Fruit fly (Drosophila melanogaster) whole organism, prepupa: Measurements from ENCODE around the gene CG2540.

ENCODE experiments used
- CG10631 ChIP-seq: fragments of 200-800 bp; sonication (Bioruptor generic); optimal IDR thresholded peaks from 2 replicates; lab custom pipeline; 2016; ENCODE audit warnings: missing biosample characterization, missing genetic modification characterization
- CG11294 ChIP-seq: fragments of 200-800 bp; sonication (Bioruptor generic); IDR thresholded peaks from 2 replicates; pipeline ENCODE4 v1.3.6; 2022; ENCODE audit warnings: missing biosample characterization, missing genetic modification characterization
- CG11902 ChIP-seq: fragments of 200-800 bp; sonication (Bioruptor generic); optimal IDR thresholded peaks from 3 replicates; lab custom pipeline; 2016; ENCODE audit warnings: missing biosample characterization, missing genetic modification characterization
- CG3032 ChIP-seq: fragments of 200-800 bp; optimal IDR thresholded peaks from 2 replicates; lab custom pipeline; 2019; ENCODE audit warnings: missing biosample characterization, mild to moderate bottlenecking, missing genetic modification characterization, moderate library complexity
- CG31627 ChIP-seq: fragments of 200-800 bp; sonication (Bioruptor generic); optimal IDR thresholded peaks from 3 replicates; lab custom pipeline; 2016; ENCODE audit warnings: missing biosample characterization, missing genetic modification characterization
- CG32006 ChIP-seq: fragments of 200-800 bp; sonication (Bioruptor generic); optimal IDR thresholded peaks from 3 replicates; lab custom pipeline; 2017; ENCODE audit warnings: missing biosample characterization, mild to moderate bottlenecking, missing genetic modification characterization
- CG34406 ChIP-seq: fragments of 200-800 bp; sonication (Bioruptor generic); optimal IDR thresholded peaks from 3 replicates; lab custom pipeline; 2016; ENCODE audit warnings: missing biosample characterization, missing genetic modification characterization
- CG6163 ChIP-seq: fragments of 200-800 bp; sonication (Bioruptor generic); IDR thresholded peaks from 3 replicates; pipeline ENCODE4 v1.3.6; 2022; ENCODE audit warnings: missing biosample characterization, missing genetic modification characterization
- CG6854 ChIP-seq: fragments of 200-800 bp; sonication (Bioruptor generic); optimal IDR thresholded peaks from 2 replicates; lab custom pipeline; 2017; ENCODE audit warnings: missing biosample characterization, mild to moderate bottlenecking, missing genetic modification characterization
- CG7368 ChIP-seq: fragments of 200-800 bp; sonication (Bioruptor generic); optimal IDR thresholded peaks from 3 replicates; lab custom pipeline; 2016; ENCODE audit warnings: missing biosample characterization, missing genetic modification characterization
- CG9139 ChIP-seq: fragments of 200-800 bp; sonication (Bioruptor generic); optimal IDR thresholded peaks from 3 replicates; lab custom pipeline; 2017; ENCODE audit warnings: missing biosample characterization, mild to moderate bottlenecking, missing genetic modification characterization
- Eip78C ChIP-seq: fragments of 200-800 bp; sonication (Bioruptor generic); peaks from one replicate; lab custom pipeline; 2016; ENCODE audit warnings: missing biosample characterization, missing genetic modification characterization
- Ets21C ChIP-seq: fragments of 200-800 bp; sonication (Bioruptor generic); optimal IDR thresholded peaks from 3 replicates; lab custom pipeline; 2016; ENCODE audit warnings: missing biosample characterization, missing genetic modification characterization
- Hr38 ChIP-seq: sonication (Bioruptor generic); optimal IDR thresholded peaks from 2 replicates; lab custom pipeline; 2016; ENCODE audit warnings: missing biosample characterization, missing genetic modification characterization
- Hr39 ChIP-seq: fragments of 200-800 bp; sonication (Bioruptor generic); optimal IDR thresholded peaks from 2 replicates; lab custom pipeline; 2016; ENCODE audit warnings: missing biosample characterization, missing genetic modification characterization
- Lpt ChIP-seq: fragments of 200-800 bp; sonication (Bioruptor generic); optimal IDR thresholded peaks from 3 replicates; lab custom pipeline; 2016; ENCODE audit warnings: missing biosample characterization, missing genetic modification characterization
- Met ChIP-seq: fragments of 200-800 bp; sonication (Bioruptor generic); optimal IDR thresholded peaks from 3 replicates; lab custom pipeline; 2016; ENCODE audit warnings: missing biosample characterization, missing genetic modification characterization
- OdsH ChIP-seq: fragments of 200-800 bp; sonication (Bioruptor generic); optimal IDR thresholded peaks from 3 replicates; lab custom pipeline; 2016; ENCODE audit warnings: missing biosample characterization, missing genetic modification characterization
- Smox ChIP-seq: fragments of 200-800 bp; sonication (Bioruptor generic); optimal IDR thresholded peaks from 3 replicates; lab custom pipeline; 2016; ENCODE audit warnings: missing biosample characterization, missing genetic modification characterization
- Sox102F ChIP-seq: fragments of 200-800 bp; sonication (Bioruptor generic); optimal IDR thresholded peaks from 2 replicates; lab custom pipeline; 2016; ENCODE audit warnings: missing biosample characterization, mild to moderate bottlenecking, missing genetic modification characterization
- Sox14 ChIP-seq: fragments of 200-800 bp; sonication (Bioruptor generic); optimal IDR thresholded peaks from 3 replicates; lab custom pipeline; 2016; ENCODE audit warnings: missing biosample characterization, missing genetic modification characterization
- Sox15 ChIP-seq: fragments of 200-800 bp; sonication (Bioruptor generic); optimal IDR thresholded peaks from 3 replicates; lab custom pipeline; 2016; ENCODE audit warnings: missing biosample characterization, missing genetic modification characterization
- acj6 ChIP-seq: fragments of 200-800 bp; sonication (Bioruptor generic); optimal IDR thresholded peaks from 3 replicates; lab custom pipeline; 2016; ENCODE audit warnings: missing biosample characterization, missing genetic modification characterization
- cyc ChIP-seq: fragments of 200-800 bp; sonication (Bioruptor generic); optimal IDR thresholded peaks from 3 replicates; lab custom pipeline; 2016; ENCODE audit warnings: missing biosample characterization, missing genetic modification characterization
- dac ChIP-seq: fragments of 200-800 bp; sonication (Bioruptor generic); optimal IDR thresholded peaks from 2 replicates; lab custom pipeline; 2017; ENCODE audit warnings: missing biosample characterization, mild to moderate bottlenecking, missing genetic modification characterization
- eg ChIP-seq: fragments of 200-800 bp; sonication (Bioruptor generic); IDR thresholded peaks from 3 replicates; pipeline ENCODE4 v1.3.6; 2022; ENCODE audit warnings: missing biosample characterization, missing genetic modification characterization
- esn ChIP-seq: fragments of 200-800 bp; sonication (Bioruptor generic); optimal IDR thresholded peaks from 2 replicates; lab custom pipeline; 2016; ENCODE audit warnings: missing biosample characterization, mild to moderate bottlenecking, missing genetic modification characterization, moderate library complexity
- fd59A ChIP-seq: fragments of 200-800 bp; sonication (Bioruptor generic); optimal IDR thresholded peaks from 2 replicates; lab custom pipeline; 2017; ENCODE audit warnings: missing biosample characterization, mild to moderate bottlenecking, missing genetic modification characterization, missing genetic modification reagents
- fkh ChIP-seq: fragments of 200-800 bp; sonication (Bioruptor generic); optimal IDR thresholded peaks from 3 replicates; lab custom pipeline; 2017; ENCODE audit warnings: missing biosample characterization, mild to moderate bottlenecking, missing genetic modification characterization, moderate library complexity
- lz ChIP-seq: fragments of 200-800 bp; sonication (Bioruptor generic); optimal IDR thresholded peaks from 3 replicates; lab custom pipeline; 2016; ENCODE audit warnings: missing biosample characterization, missing genetic modification characterization
- net ChIP-seq: fragments of 200-800 bp; sonication (Bioruptor generic); optimal IDR thresholded peaks from 3 replicates; lab custom pipeline; 2016; ENCODE audit warnings: missing biosample characterization, missing genetic modification characterization
- pdm3 ChIP-seq: fragments of 200-800 bp; sonication (Bioruptor generic); optimal IDR thresholded peaks from 3 replicates; lab custom pipeline; 2016; ENCODE audit warnings: missing biosample characterization, missing genetic modification characterization
- salr ChIP-seq, 2 experiments: fragments of 200-800 bp; sonication (Bioruptor generic); optimal IDR thresholded peaks; 3 replicates each; lab custom pipeline; 2016 to 2018; ENCODE audit warnings: missing biosample characterization in 2 of 2, missing genetic modification characterization in 2 of 2, mild to moderate bottlenecking in 1 of 2
- spab ChIP-seq: fragments of 200-800 bp; sonication (Bioruptor generic); optimal IDR thresholded peaks from 2 replicates; lab custom pipeline; 2017; ENCODE audit warnings: missing biosample characterization, mild to moderate bottlenecking, missing genetic modification characterization, missing genetic modification reagents
- ss ChIP-seq, 2 experiments: fragments of 200-800 bp; sonication (Bioruptor generic); optimal IDR thresholded peaks; 2 replicates in 1 of 2; 3 replicates in 1 of 2; lab custom pipeline; 2017 to 2018; ENCODE audit warnings: mild to moderate bottlenecking in 2 of 2, missing biosample characterization in 2 of 2, missing genetic modification characterization in 2 of 2, moderate library complexity in 1 of 2
- topi ChIP-seq: fragments of 200-800 bp; sonication (Bioruptor generic); optimal IDR thresholded peaks from 3 replicates; lab custom pipeline; 2016; ENCODE audit warnings: missing biosample characterization, missing genetic modification characterization

The CG2540 gene

dm6 chrX:12613248-12613805 lies 16.4 kb upstream of the CG2540 start:
- TF ChIP-seq Met (GFP tag; lab: Kevin White, UChicago) (no peak), Hr39 (GFP tag; lab: Kevin White, UChicago) (no peak), CG32006 (GFP tag; lab: Kevin White, UChicago) (no peak), fkh (GFP tag; lab: Kevin White, UChicago) (no peak), CG9139 (GFP tag; lab: Kevin White, UChicago) (no peak), acj6 (GFP tag; lab: Kevin White, UChicago) (no peak)
- TF ChIP-seq, all 60 proteins: peak for 0

dm6 chrX:12615752-12616366 lies 13.8 kb upstream of the CG2540 start, which contains the start of gene CG11085:
CG11085 (plus strand) TSS chrX:12616316.
- TF ChIP-seq Sox102F (GFP tag; lab: Kevin White, UChicago) (no peak), Lpt (GFP tag; lab: Kevin White, UChicago) (no peak), Ets21C (GFP tag; lab: Kevin White, UChicago) (no peak), Hr38 (no peak), eg (GFP tag; lab: Robert Waterston, UW) (no peak), Hr39 (GFP tag; lab: Kevin White, UChicago) (no peak), CG7368 (GFP tag; lab: Kevin White, UChicago) (no peak), CG11294 (no peak)

dm6 chrX:12621640-12622039 lies 8.0 kb upstream of the CG2540 start:
- TF ChIP-seq CG34406 (GFP tag; lab: Kevin White, UChicago) (no peak), dac (GFP tag; lab: Kevin White, UChicago) (no peak), spab (no peak), Ets21C (GFP tag; lab: Kevin White, UChicago) (no peak), acj6 (GFP tag; lab: Kevin White, UChicago) (no peak), Sox15 (GFP tag; lab: Kevin White, UChicago) (no peak), Sox14 (GFP tag; lab: Kevin White, UChicago) (no peak), fd59A (GFP tag; lab: Kevin White, UChicago) (no peak), Hr38 (no peak)

- TF ChIP-seq acj6 (GFP tag; lab: Kevin White, UChicago) (no peak), CG6163 (GFP tag; lab: Robert Waterston, UW) (no peak)
Measured at dm6 chrX:12623992-12624391, 5.7 kb upstream of the CG2540 start, which contains the start of gene CG15728. CG15728 (plus strand) TSS chrX:12624292.

dm6 chrX:12625594-12626274 lies 3.9 kb upstream of the CG2540 start:
- TF ChIP-seq ss (GFP tag; optimal IDR thresholded peaks at IDR 0.05; lab: Kevin White, UChicago) (no peak), Eip78C (GFP tag; lab: Kevin White, UChicago) (peak; percentile 49)

dm6 chrX:12631317-12632156 lies 1.9 kb downstream of the CG2540 start, which contains the start of gene Tomosyn:
Tomosyn (plus strand) TSS chrX:12631605.
- TF ChIP-seq net (GFP tag; lab: Kevin White, UChicago) (no peak), CG3032 (tag; lab: Kevin White, UChicago) (peak; percentile 30), esn (GFP tag; lab: Kevin White, UChicago) (peak; percentile 10), pdm3 (GFP tag; lab: Kevin White, UChicago) (no peak), lz (GFP tag; lab: Kevin White, UChicago) (peak; percentile 4), CG11902 (GFP tag; lab: Kevin White, UChicago) (no peak), topi (peak; percentile 7), Lpt (GFP tag; lab: Kevin White, UChicago) (peak; percentile 12), Eip78C (GFP tag; lab: Kevin White, UChicago) (peak; percentile 61), acj6 (GFP tag; lab: Kevin White, UChicago) (peak; percentile 19), Smox (no peak), eg (GFP tag; lab: Robert Waterston, UW) (peak; percentile 47; the same call in 1 of the 3 replicates), cyc (peak; percentile 20), OdsH (GFP tag; lab: Kevin White, UChicago) (peak; percentile 23), fkh (GFP tag; lab: Kevin White, UChicago) (no peak), salr (GFP tag; optimal IDR thresholded peaks at IDR 0.05; lab: Kevin White, UChicago) (no peak), CG6854 (GFP tag; lab: Kevin White, UChicago) (peak; percentile 51), Met (GFP tag; lab: Kevin White, UChicago) (peak; percentile 18), CG32006 (GFP tag; lab: Kevin White, UChicago) (no peak), CG31627 (GFP tag; lab: Kevin White, UChicago) (peak; percentile 26), CG10631 (GFP tag; lab: Kevin White, UChicago) (peak; percentile 35)
